Worm (Caenorhabditis elegans) whole organism, L4 larva: ENCODE measurements around the gene F46G11.2.

Experiments used
- F26F4.8 ChIP-seq: fragments of 200-800 bp; sonication (Bioruptor generic); conservative IDR thresholded peaks from 2 replicates; pipeline ENCODE4 v1.3.6; 2022; ENCODE audit warnings: missing genetic modification characterization, missing compliant biosample characterization
- F37D6.2 ChIP-seq: sonication (generic microtip); optimal IDR thresholded peaks from 2 replicates; lab custom pipeline; 2016; ENCODE audit warnings: mild to moderate bottlenecking, missing genetic modification characterization, missing compliant biosample characterization
- F44E2.7 ChIP-seq: fragments of 200-800 bp; sonication (Bioruptor generic); IDR thresholded peaks from 2 replicates; pipeline ENCODE4 v2.1.2; 2022; ENCODE audit warnings: missing genetic modification characterization, missing compliant biosample characterization
- F49E8.2 ChIP-seq: sonication (generic microtip); optimal IDR thresholded peaks from 2 replicates; lab custom pipeline; 2016; ENCODE audit warnings: missing compliant biosample characterization, mild to moderate bottlenecking, missing genetic modification characterization, borderline replicate concordance
- T26A8.4 ChIP-seq: fragments of 200-800 bp; sonication (Bioruptor generic); IDR thresholded peaks from 2 replicates; pipeline ENCODE4 v1.3.6; 2022; ENCODE audit warnings: missing genetic modification characterization, missing compliant biosample characterization
- aha-1 ChIP-seq: fragments of 150-350 bp; peaks from one replicate; lab custom pipeline; 2014; ENCODE audit warnings: missing biosample characterization, missing genetic modification characterization
- aly-2 ChIP-seq: sonication (generic microtip); optimal IDR thresholded peaks from 2 replicates; lab custom pipeline; 2018; ENCODE audit warnings: missing biosample characterization, missing genetic modification characterization
- ama-1 ChIP-seq: fragments of 150-350 bp; optimal IDR thresholded peaks from 2 replicates; lab custom pipeline; 2014; ENCODE audit warnings: inconsistent platforms, mixed read lengths
- ceh-32 ChIP-seq: sonication (generic microtip); optimal IDR thresholded peaks from 2 replicates; lab custom pipeline; 2016; ENCODE audit warnings: mild to moderate bottlenecking, missing genetic modification characterization, missing compliant biosample characterization; ENCODE audit not compliant: poor library complexity
- ceh-44 ChIP-seq: fragments of 200-800 bp; sonication (Bioruptor generic); IDR thresholded peaks from 2 replicates; pipeline ENCODE4 v1.3.6; 2022; ENCODE audit warnings: missing genetic modification reagents, missing genetic modification characterization, missing compliant biosample characterization
- ceh-82 ChIP-seq: sonication (generic microtip); optimal IDR thresholded peaks from 2 replicates; lab custom pipeline; 2017; ENCODE audit warnings: missing biosample characterization, missing genetic modification characterization
- ces-1 ChIP-seq: fragments of 150-350 bp; sonication (generic microtip); optimal IDR thresholded peaks from 4 replicates; lab custom pipeline; 2014; ENCODE audit warnings: missing biosample characterization, missing genetic modification reagents, missing genetic modification characterization
- dmd-8 ChIP-seq: fragments of 200-800 bp; sonication (Bioruptor generic); IDR thresholded peaks from 2 replicates; pipeline ENCODE4 v1.3.6; 2022; ENCODE audit warnings: missing genetic modification characterization, missing compliant biosample characterization
- dmd-9 ChIP-seq: fragments of 200-800 bp; sonication (Bioruptor generic); IDR thresholded peaks from 2 replicates; pipeline ENCODE4 v1.3.6; 2022; ENCODE audit warnings: missing genetic modification reagents, missing genetic modification characterization, missing compliant biosample characterization
- dve-1 ChIP-seq: sonication (generic microtip); optimal IDR thresholded peaks from 2 replicates; lab custom pipeline; 2017; ENCODE audit warnings: antibody characterized with exemption, mild to moderate bottlenecking, missing genetic modification characterization, missing compliant biosample characterization; ENCODE audit not compliant: insufficient read depth
- fkh-10 ChIP-seq: fragments of 150-350 bp; optimal IDR thresholded peaks from 2 replicates; lab custom pipeline; 2014; ENCODE audit warnings: missing biosample characterization, missing genetic modification reagents, missing genetic modification characterization
- hlh-11 ChIP-seq: fragments of 200-800 bp; sonication (Bioruptor generic); optimal IDR thresholded peaks from 2 replicates; lab custom pipeline; 2018; ENCODE audit warnings: mild to moderate bottlenecking, missing genetic modification characterization, missing compliant biosample characterization
- lim-7 ChIP-seq: fragments of 200-800 bp; sonication (Bioruptor generic); IDR thresholded peaks from 2 replicates; pipeline ENCODE4 v1.3.6; 2022; ENCODE audit warnings: missing genetic modification characterization, missing compliant biosample characterization
- lin-39 ChIP-seq: fragments of 150-350 bp; optimal IDR thresholded peaks from 2 replicates; lab custom pipeline; 2014; ENCODE audit warnings: missing biosample characterization, missing genetic modification reagents, missing genetic modification characterization
- lsy-2 ChIP-seq, 2 experiments: fragments of 150-350 bp in 1 of 2; sonication (generic microtip) in 1 of 2; optimal IDR thresholded peaks; 2 replicates each; lab custom pipeline; 2014 to 2017; ENCODE audit warnings: missing biosample characterization in 2 of 2, missing genetic modification characterization in 2 of 2
- mdl-1 ChIP-seq, 2 experiments: fragments of 150-350 bp in 1 of 2; sonication (generic microtip) in 1 of 2; optimal IDR thresholded peaks; 2 replicates each; lab custom pipeline; 2014 to 2017; ENCODE audit warnings: missing biosample characterization in 2 of 2, missing genetic modification characterization in 2 of 2
- mep-1 ChIP-seq: fragments of 150-350 bp; sonication (generic microtip); optimal IDR thresholded peaks from 3 replicates; lab custom pipeline; 2014; ENCODE audit warnings: missing biosample characterization, missing genetic modification characterization
- mes-2 ChIP-seq: sonication (generic microtip); optimal IDR thresholded peaks from 2 replicates; lab custom pipeline; 2016; ENCODE audit warnings: missing genotype, mild to moderate bottlenecking, missing genetic modification characterization, missing compliant biosample characterization; ENCODE audit not compliant: poor library complexity, severe bottlenecking
- mxl-3 ChIP-seq: fragments of 200-800 bp; sonication (Bioruptor generic); optimal IDR thresholded peaks from 2 replicates; lab custom pipeline; 2018; ENCODE audit warnings: mild to moderate bottlenecking, missing genetic modification characterization, missing compliant biosample characterization
- nhr-25 ChIP-seq: sonication (generic microtip); optimal IDR thresholded peaks from 2 replicates; lab custom pipeline; 2017; ENCODE audit warnings: missing genetic modification characterization, mild to moderate bottlenecking, missing compliant biosample characterization, antibody characterized with exemption, moderate library complexity, borderline replicate concordance; ENCODE audit not compliant: insufficient read depth
- nhr-41 ChIP-seq: fragments of 200-800 bp; sonication (Bioruptor generic); IDR thresholded peaks from 2 replicates; pipeline ENCODE4 v1.3.6; 2022; ENCODE audit warnings: missing genetic modification reagents, missing genetic modification characterization, missing compliant biosample characterization
- nhr-48 ChIP-seq: sonication (generic microtip); optimal IDR thresholded peaks from 2 replicates; lab custom pipeline; 2016; ENCODE audit warnings: mild to moderate bottlenecking, missing genetic modification characterization, missing compliant biosample characterization
- nhr-76 ChIP-seq: fragments of 150-350 bp; optimal IDR thresholded peaks from 2 replicates; lab custom pipeline; 2014; ENCODE audit warnings: missing biosample characterization, missing genetic modification characterization
- pqm-1 ChIP-seq: sonication (generic microtip); optimal IDR thresholded peaks from 2 replicates; lab custom pipeline; 2017; ENCODE audit warnings: missing biosample characterization, missing genetic modification characterization
- sdz-12 ChIP-seq: fragments of 200-800 bp; sonication (Bioruptor generic); optimal IDR thresholded peaks from 2 replicates; lab custom pipeline; 2018; ENCODE audit warnings: mild to moderate bottlenecking, missing genetic modification characterization, missing compliant biosample characterization
- set-16 ChIP-seq: fragments of 200-800 bp; sonication (Bioruptor generic); IDR thresholded peaks from 2 replicates; pipeline ENCODE4 v1.3.6; 2022; ENCODE audit warnings: missing genetic modification reagents, missing genetic modification characterization, missing compliant biosample characterization
- spr-3 ChIP-seq: fragments of 200-800 bp; sonication (Bioruptor generic); optimal IDR thresholded peaks from 2 replicates; lab custom pipeline; 2018; ENCODE audit warnings: mild to moderate bottlenecking, missing genetic modification characterization, missing compliant biosample characterization
- tra-1 ChIP-seq: fragments of 200-800 bp; sonication (Bioruptor generic); IDR thresholded peaks from 2 replicates; pipeline ENCODE4 v1.3.6; 2022; ENCODE audit warnings: missing genetic modification reagents, missing genetic modification characterization, missing compliant biosample characterization
- unc-62 ChIP-seq, 3 experiments: fragments of 150-350 bp in 1 of 3; sonication (generic microtip); optimal IDR thresholded peaks in 2 of 3; peaks in 1 of 3; 1 replicate in 1 of 3; 2 replicates in 2 of 3; lab custom pipeline; 2014 to 2017; ENCODE audit warnings: missing biosample characterization in 3 of 3, missing genetic modification characterization in 3 of 3, missing genetic modification reagents in 3 of 3, missing genotype in 1 of 3
- zfp-2 ChIP-seq: sonication (generic microtip); optimal IDR thresholded peaks from 2 replicates; lab custom pipeline; 2016; ENCODE audit warnings: mild to moderate bottlenecking, missing genetic modification characterization, missing compliant biosample characterization
- zfp-3 ChIP-seq: fragments of 200-800 bp; sonication (Bioruptor generic); conservative IDR thresholded peaks from 2 replicates; pipeline ENCODE4 v1.3.6; 2022; ENCODE audit warnings: missing genetic modification reagents, missing genetic modification characterization, missing compliant biosample characterization
- zip-2 ChIP-seq: fragments of 150-350 bp; optimal IDR thresholded peaks from 2 replicates; lab custom pipeline; 2014; ENCODE audit warnings: missing biosample characterization, missing genetic modification characterization
- ztf-11 ChIP-seq: fragments of 150-350 bp; optimal IDR thresholded peaks from 2 replicates; lab custom pipeline; 2014; ENCODE audit warnings: missing biosample characterization, missing genetic modification characterization

F46G11.2 gene

DNA sequence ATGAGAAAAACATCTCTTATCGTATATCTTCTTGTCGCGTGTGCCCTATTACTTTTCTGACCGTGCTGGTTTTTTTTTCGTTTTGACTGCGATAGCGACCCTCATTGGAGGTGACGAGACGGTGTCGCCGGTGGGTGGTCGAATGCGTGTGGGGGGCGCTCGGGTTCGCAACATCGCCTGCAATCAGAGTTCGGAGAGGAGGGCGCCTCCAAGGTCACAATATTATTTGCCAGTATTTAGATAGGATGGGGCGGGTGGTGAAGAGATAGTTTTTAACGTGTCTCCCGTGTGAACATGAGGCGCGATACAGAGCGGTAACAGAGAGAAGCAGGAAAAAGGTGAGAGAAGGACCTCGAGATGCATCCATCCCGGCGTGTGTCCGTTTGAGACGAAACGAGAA, 32.9 kb downstream of the F46G11.2 start (continued):
- TF ChIP-seq aha-1 (peak; percentile 88), ceh-32 (tag; lab: Kevin White, UChicago) (no peak), mes-2 (tag; lab: Kevin White, UChicago) (peak; percentile 9), aly-2 (tag; lab: Kevin White, UChicago) (no peak), zfp-2 (tag; lab: Kevin White, UChicago) (no peak), zip-2 (tag; lab: Kevin White, UChicago) (no peak), F26F4.8 (GFP tag; lab: Robert Waterston, UW) (no peak), nhr-25 (peak; percentile 90), dmd-9 (no peak), ceh-44 (no peak), dve-1 (tag; lab: Kevin White, UChicago) (no peak), ama-1 (lab: Kevin White, UChicago) (no peak), F49E8.2 (tag; lab: Kevin White, UChicago) (no peak), set-16 (peak; percentile 68), ztf-11 (tag; lab: Kevin White, UChicago) (no peak), tra-1 (peak; percentile 67; the same call in 1 of the 2 replicates), F37D6.2 (no peak), lin-39 (tag; lab: Kevin White, UChicago) (no peak), ceh-82 (tag; lab: Kevin White, UChicago) (no peak), mxl-3 (GFP tag; lab: Kevin White, UChicago) (peak; percentile 38), mdl-1 (tag; optimal IDR thresholded peaks at IDR 0.05; lab: Kevin White, UChicago) (peak in 1 of 2 experiments; percentile 11)

DNA sequence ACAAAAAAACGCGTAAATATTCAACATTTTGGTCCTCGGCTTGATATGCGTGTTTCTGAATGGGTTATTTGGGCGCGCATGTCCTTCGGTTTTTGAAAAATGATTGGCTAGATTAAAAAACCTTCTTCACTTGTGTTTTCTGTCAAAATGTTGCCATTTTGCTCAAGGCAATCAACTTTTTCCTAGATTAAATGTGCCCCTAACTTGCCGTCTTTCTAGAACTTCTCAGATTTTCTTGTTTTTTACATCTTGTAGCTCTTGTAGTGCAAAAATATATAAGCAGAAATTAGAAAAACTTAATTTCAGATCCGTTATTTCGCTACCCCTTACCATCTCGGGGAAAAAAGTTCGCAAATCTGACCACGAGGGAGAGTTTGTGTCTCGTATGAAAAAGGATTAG, 33.9 kb downstream of the F46G11.2 start, which contains the start of gene hbl-1:
TSS of gene hbl-1 (plus strand) at position 301 of the 400 bp plus-strand sequence.
- no peak for TF ChIP-seq dmd-8 (GFP tag; lab: Robert Waterston, UW)
- TF ChIP-seq pqm-1 (tag; lab: Kevin White, UChicago): no peak
- TF ChIP-seq F26F4.8 (GFP tag; lab: Robert Waterston, UW): no peak
- TF ChIP-seq lim-7 (GFP tag; lab: Robert Waterston, UW): no peak
- no peak for TF ChIP-seq F44E2.7 (GFP tag; lab: Robert Waterston, UW)
- TF ChIP-seq nhr-76 (tag; lab: Kevin White, UChicago): no peak
- TF ChIP-seq nhr-41 (GFP tag; lab: Robert Waterston, UW): no peak
- no peak for TF ChIP-seq ces-1 (GFP tag; lab: Kevin White, UChicago)
- TF ChIP-seq fkh-10: no peak
- TF ChIP-seq zfp-2 (tag; lab: Kevin White, UChicago): no peak
- no peak for TF ChIP-seq sdz-12 (GFP tag; lab: Kevin White, UChicago)
- no peak for TF ChIP-seq dve-1 (tag; lab: Kevin White, UChicago)
- no peak for TF ChIP-seq spr-3 (GFP tag; lab: Kevin White, UChicago)
- no peak for TF ChIP-seq lsy-2 (tag; optimal IDR thresholded peaks at IDR 0.05; lab: Kevin White, UChicago)
- TF ChIP-seq mep-1 (tag; lab: Kevin White, UChicago): no peak
- no peak for TF ChIP-seq zfp-3
- no peak for TF ChIP-seq hlh-11 (tag; lab: Kevin White, UChicago)

DNA sequence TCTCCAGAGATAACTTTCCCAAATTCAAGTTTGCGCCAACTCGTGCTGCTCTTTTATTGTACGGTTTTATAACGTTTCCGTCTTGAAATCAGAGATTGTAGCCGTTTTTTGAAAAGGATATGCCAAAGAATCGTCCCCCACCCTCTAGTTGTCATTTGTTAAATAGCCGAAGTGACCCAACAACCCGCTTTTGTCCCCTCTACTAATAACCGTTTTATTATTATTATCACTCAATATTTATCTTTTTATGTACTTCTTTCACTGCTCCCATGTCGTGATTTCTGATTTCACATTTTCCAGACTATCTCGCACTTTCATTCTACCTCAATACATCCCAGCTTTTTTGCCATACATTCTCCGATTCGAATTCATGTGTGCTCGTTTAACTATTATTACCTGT, 39.0 kb downstream of the F46G11.2 start:
- TF ChIP-seq nhr-48 (tag; lab: Kevin White, UChicago) (no peak), ceh-82 (tag; lab: Kevin White, UChicago) (no peak), mxl-3 (GFP tag; lab: Kevin White, UChicago) (no peak), T26A8.4 (GFP tag; lab: Robert Waterston, UW) (no peak), unc-62 (GFP tag; optimal IDR thresholded peaks at IDR 0.05 in 1 of 2; lab: Kevin White, UChicago) (peak in 1 of 2 experiments; percentile 77), unc-62 (tag; optimal IDR thresholded peaks at IDR 0.05; lab: Kevin White, UChicago) (no peak)
- TF ChIP-seq, all 104 proteins: peak for 1
